Fruit fly (Drosophila melanogaster): ENCODE measurements around the gene Dmtn.

Dmtn gene

DNA sequence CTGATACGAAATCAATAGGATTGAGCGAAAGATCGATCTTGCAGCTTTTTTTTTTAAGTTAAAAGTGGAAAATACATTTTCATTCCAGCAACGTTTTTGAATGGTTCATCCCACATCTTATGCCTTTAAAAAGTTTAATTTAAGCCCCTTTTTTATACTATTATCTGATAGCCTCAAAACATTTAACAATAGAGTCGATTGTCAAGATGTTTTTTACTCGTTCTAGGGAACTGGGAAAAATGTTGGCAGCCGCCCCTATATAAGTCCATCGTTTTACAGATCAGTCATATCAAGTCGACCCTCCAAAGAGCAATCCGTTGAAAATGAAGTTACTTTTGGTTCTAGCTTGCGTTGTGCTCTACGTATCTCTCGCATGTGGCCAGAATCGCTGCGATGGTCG, 28.2 kb downstream of the Dmtn start, which contains the start of gene CG42537:
Gene CG42537, plus strand, starts transcription at position 301 of the 400 bp plus-strand sequence.
- TF ChIP-seq CG9948 (tag; optimal IDR thresholded peaks at IDR 0.05) (no peak), CG10348 (GFP tag; IDR thresholded peaks at IDR 0.05) (no peak), fd96Ca (GFP tag; IDR thresholded peaks at IDR 0.05) (no peak), CG34367 (tag; optimal IDR thresholded peaks at IDR 0.05) (no peak), CG32121 (GFP tag; IDR thresholded peaks at IDR 0.05) (no peak), D1 (tag; optimal IDR thresholded peaks at IDR 0.05) (no peak), CG17806 (tag; optimal IDR thresholded peaks at IDR 0.05) (no peak), Pif1B (GFP tag; optimal IDR thresholded peaks at IDR 0.05) (no peak), CG15710 (tag; optimal IDR thresholded peaks at IDR 0.05) (no peak), rn (GFP tag; IDR thresholded peaks at IDR 0.05) (no peak), Ets98B (GFP tag; IDR thresholded peaks at IDR 0.05) (no peak), CG4496 (GFP tag; IDR thresholded peaks at IDR 0.05) (no peak), CG8301 (tag; optimal IDR thresholded peaks at IDR 0.05) (no peak), CG14655 (GFP tag; optimal IDR thresholded peaks at IDR 0.05) (no peak), CG12605 (GFP tag; IDR thresholded peaks at IDR 0.05) (no peak), CG8159 (tag; optimal IDR thresholded peaks at IDR 0.05) (no peak)

DNA sequence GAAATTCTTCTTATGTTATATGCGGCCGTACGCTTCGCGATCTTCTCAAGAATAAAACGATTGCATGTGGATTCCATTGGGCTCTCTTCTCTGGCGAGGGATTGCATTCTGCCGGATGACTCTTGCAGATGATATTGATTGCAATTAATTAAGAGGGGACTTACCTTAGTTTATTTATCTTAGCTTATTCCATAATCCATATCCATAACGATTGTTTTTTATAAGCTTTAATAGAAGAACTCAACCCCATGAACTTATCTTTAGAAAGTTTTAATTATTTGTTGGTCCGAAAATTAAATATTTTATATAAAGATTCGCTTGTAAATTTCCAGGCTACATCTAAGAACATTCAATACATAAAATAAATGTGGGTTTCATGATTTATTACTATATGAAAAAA, 29.8 kb downstream of the Dmtn start, which contains the start of gene CRAT:
Gene CRAT, minus strand, starts transcription at position 101 of the 400 bp plus-strand sequence.
- TF ChIP-seq CG14655 (GFP tag; optimal IDR thresholded peaks at IDR 0.05) (no peak), CG17806 (tag; optimal IDR thresholded peaks at IDR 0.05) (no peak), Pif1A (GFP tag; optimal IDR thresholded peaks at IDR 0.05) (no peak), Pif1B (GFP tag; optimal IDR thresholded peaks at IDR 0.05) (no peak), D1 (tag; optimal IDR thresholded peaks at IDR 0.05) (no peak), CG15710 (tag; optimal IDR thresholded peaks at IDR 0.05) (no peak), gl (tag; optimal IDR thresholded peaks at IDR 0.05) (no peak), CG13204 (GFP tag; optimal IDR thresholded peaks at IDR 0.05) (no peak), rn (GFP tag; IDR thresholded peaks at IDR 0.05) (no peak), CG8301 (tag; optimal IDR thresholded peaks at IDR 0.05) (no peak), fd96Ca (GFP tag; IDR thresholded peaks at IDR 0.05) (no peak), CG9948 (tag; optimal IDR thresholded peaks at IDR 0.05) (no peak), CG12605 (GFP tag; IDR thresholded peaks at IDR 0.05) (no peak), CG8159 (tag; optimal IDR thresholded peaks at IDR 0.05) (no peak), CG4496 (GFP tag; IDR thresholded peaks at IDR 0.05) (no peak), Ets98B (GFP tag; IDR thresholded peaks at IDR 0.05) (no peak), EcR (GFP tag; optimal IDR thresholded peaks at IDR 0.05) (no peak)

DNA sequence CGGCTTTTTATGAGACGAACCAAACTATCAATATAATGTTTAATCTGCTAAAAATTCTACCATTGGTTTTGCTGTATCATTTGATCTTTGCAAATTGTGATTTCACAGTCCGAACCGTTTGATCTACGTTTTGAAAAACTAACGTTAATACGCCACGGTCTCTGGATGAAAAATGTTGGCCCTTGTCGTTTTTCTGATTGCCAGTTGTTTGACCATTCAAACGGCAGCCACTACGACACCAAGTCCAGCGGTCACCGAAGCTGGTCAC, 31.5 kb downstream of the Dmtn start, which contains the start of gene CG42564:
Gene CG42564, plus strand, starts transcription at position 169 of the 268 bp plus-strand sequence.
- TF ChIP-seq CG17806 (tag; optimal IDR thresholded peaks at IDR 0.05) (no peak), Snoo (tag; optimal IDR thresholded peaks at IDR 0.05) (no peak), CG9948 (tag; optimal IDR thresholded peaks at IDR 0.05) (no peak), D1 (tag; optimal IDR thresholded peaks at IDR 0.05) (no peak), CG15710 (tag; optimal IDR thresholded peaks at IDR 0.05) (no peak), CG4496 (GFP tag; IDR thresholded peaks at IDR 0.05) (no peak), CG8301 (tag; optimal IDR thresholded peaks at IDR 0.05) (no peak), Pif1B (GFP tag; optimal IDR thresholded peaks at IDR 0.05) (no peak), CG10348 (GFP tag; IDR thresholded peaks at IDR 0.05) (no peak), CG14655 (GFP tag; optimal IDR thresholded peaks at IDR 0.05) (no peak), Pif1A (GFP tag; optimal IDR thresholded peaks at IDR 0.05) (no peak), EcR (GFP tag; optimal IDR thresholded peaks at IDR 0.05) (no peak)

DNA sequence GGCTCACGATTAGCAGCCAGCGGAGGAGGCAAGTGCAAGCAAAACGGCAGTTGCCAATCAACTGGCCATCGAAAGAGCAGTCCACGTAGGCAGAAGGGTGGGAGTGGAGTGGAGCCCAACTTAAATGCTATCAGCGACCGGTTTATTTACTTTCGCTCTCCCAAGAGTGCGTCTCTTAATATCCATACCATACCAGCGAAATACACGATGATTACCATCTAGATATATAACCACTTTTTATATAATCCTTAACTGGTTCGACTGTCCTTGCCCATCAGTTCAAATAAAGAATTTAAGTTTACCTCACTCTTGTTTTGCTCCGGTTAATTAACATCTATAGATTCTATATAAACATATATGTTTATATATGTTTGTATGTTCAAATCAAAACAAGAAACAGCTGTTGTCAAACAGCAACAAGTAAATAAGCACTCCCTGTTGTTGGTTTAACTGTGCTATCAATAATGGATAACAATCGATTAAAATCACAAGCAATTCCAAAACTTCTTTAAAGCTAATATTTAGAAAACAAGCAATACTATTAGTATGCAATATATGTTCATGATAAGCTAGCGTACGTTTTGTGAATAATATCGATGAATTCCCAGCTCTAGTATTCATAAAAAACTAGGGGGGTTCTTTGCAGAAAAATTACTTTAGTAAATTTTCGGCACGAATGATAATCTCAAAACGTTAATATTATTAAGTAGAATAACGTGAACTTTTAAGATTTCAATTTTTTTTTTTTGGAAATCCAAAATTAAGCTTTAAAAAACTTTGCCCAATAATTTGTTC, 32.0 kb downstream of the Dmtn start:
- TF ChIP-seq CG32121 (GFP tag; IDR thresholded peaks at IDR 0.05) = 0 out of 2 replicates have a peak, but pooled peaks have one; percentile 12
- peak; percentile 17; the same call in 1 of the 2 replicates for TF ChIP-seq Ets98B (GFP tag; IDR thresholded peaks at IDR 0.05)
- TF ChIP-seq Pif1A (GFP tag; optimal IDR thresholded peaks at IDR 0.05) = no peak
- TF ChIP-seq gl (tag; optimal IDR thresholded peaks at IDR 0.05) = peak; percentile 0
- TF ChIP-seq CG12605 (GFP tag; IDR thresholded peaks at IDR 0.05) = peak; percentile 34
- peak; percentile 61 for TF ChIP-seq EcR (GFP tag; optimal IDR thresholded peaks at IDR 0.05)
- no peak for TF ChIP-seq D1 (tag; optimal IDR thresholded peaks at IDR 0.05)
- TF ChIP-seq rn (GFP tag; IDR thresholded peaks at IDR 0.05) = no peak
- TF ChIP-seq Pif1B (GFP tag; optimal IDR thresholded peaks at IDR 0.05) = no peak
- TF ChIP-seq CG17806 (tag; optimal IDR thresholded peaks at IDR 0.05) = peak; percentile 11
- peak; percentile 46; the same call in 1 of the 3 replicates for TF ChIP-seq CG4496 (GFP tag; IDR thresholded peaks at IDR 0.05)
- no peak for TF ChIP-seq fd96Ca (GFP tag; IDR thresholded peaks at IDR 0.05)
- TF ChIP-seq CG15710 (tag; optimal IDR thresholded peaks at IDR 0.05) = peak; percentile 7
- TF ChIP-seq Snoo (tag; optimal IDR thresholded peaks at IDR 0.05) = peak; percentile 9
- no peak for TF ChIP-seq CG14655 (GFP tag; optimal IDR thresholded peaks at IDR 0.05)
- peak; percentile 3 for TF ChIP-seq CG9948 (tag; optimal IDR thresholded peaks at IDR 0.05)
- TF ChIP-seq CG13204 (GFP tag; optimal IDR thresholded peaks at IDR 0.05) = no peak
- TF ChIP-seq CG8159 (tag; optimal IDR thresholded peaks at IDR 0.05) = peak; percentile 44
- TF ChIP-seq CG8301 (tag; optimal IDR thresholded peaks at IDR 0.05) = peak; percentile 42
- TF ChIP-seq CG34367 (tag; optimal IDR thresholded peaks at IDR 0.05) = no peak

DNA sequence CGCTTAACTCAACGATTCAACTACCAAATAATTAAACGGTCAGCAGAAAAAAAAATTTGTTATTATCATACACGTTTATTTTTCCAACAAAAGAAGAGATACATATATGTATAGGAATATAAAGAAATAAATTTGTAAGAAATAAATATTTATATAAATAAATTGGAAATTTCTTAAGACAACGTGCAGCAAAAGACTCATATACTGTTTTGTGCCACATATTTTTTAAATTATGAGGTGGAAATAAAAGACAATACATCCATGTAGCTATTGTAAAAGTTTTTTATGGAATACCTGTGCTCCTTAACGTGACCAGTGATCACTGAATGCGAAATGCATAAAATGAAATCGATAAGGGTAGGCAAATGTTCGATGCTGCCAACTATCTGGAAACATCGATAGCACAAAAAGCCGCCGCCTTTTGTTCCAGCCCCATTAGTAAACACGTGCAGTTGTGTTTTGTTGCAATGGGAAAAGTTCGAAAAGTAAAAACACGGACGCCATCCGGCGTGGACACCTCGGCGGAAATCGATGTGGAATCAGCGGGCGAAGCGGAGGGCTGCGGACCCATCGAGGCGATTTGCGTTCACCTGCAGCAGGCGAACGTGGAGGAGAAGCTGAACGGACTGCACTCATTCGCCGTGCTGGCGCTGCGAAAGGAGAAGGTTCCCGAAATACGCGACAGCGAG, 37.0 kb downstream of the Dmtn start, which contains the start of gene CG10286:
Gene CG10286, plus strand, starts transcription at position 416 of the 689 bp plus-strand sequence.
- TF ChIP-seq CG15710 (tag; optimal IDR thresholded peaks at IDR 0.05) (peak; percentile 16), CG13204 (GFP tag; optimal IDR thresholded peaks at IDR 0.05) (no peak), CG4496 (GFP tag; IDR thresholded peaks at IDR 0.05) (no peak), CG9948 (tag; optimal IDR thresholded peaks at IDR 0.05) (peak; percentile 18), EcR (GFP tag; optimal IDR thresholded peaks at IDR 0.05) (no peak), CG17806 (tag; optimal IDR thresholded peaks at IDR 0.05) (peak; percentile 31)

Data from whole organism, pupa.